Worm (Caenorhabditis elegans): Measurements from ENCODE around the gene T19H5.7.

Gene T19H5.7

DNA sequence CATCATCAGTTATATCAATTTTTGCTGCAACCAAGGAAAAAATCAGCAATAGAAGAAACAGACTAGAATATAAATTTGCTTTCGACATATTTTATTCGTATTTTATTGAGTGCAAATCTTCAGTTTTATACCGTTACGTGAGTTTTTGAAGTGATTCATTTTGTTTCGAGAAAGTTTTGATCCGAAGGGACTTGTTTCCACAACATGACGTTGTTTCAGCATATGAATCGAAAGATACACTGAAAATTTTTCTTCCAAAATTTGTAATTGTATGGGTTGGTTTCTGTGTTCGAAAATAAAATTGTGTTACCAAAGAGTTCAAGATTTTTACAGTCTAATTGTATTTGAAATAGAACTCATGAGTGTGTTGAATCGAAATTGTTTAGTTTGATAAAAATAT lies at the start of gene T19H5.7:
Gene T19H5.7 (minus strand): TSS at position 101 of the 400 bp plus-strand sequence.
- no peak for TF ChIP-seq F13C5.2 (tag; optimal IDR thresholded peaks at IDR 0.05)
- no peak for TF ChIP-seq tra-4 (tag; optimal IDR thresholded peaks at IDR 0.05)
- no peak for TF ChIP-seq hmbx-1 (tag; optimal IDR thresholded peaks at IDR 0.05)
- no peak for TF ChIP-seq tbx-11 (GFP tag; IDR thresholded peaks at IDR 0.05)
- TF ChIP-seq ets-7 (tag; optimal IDR thresholded peaks at IDR 0.05): no peak
- no peak for TF ChIP-seq aly-1 (tag; optimal IDR thresholded peaks at IDR 0.05)
- no peak for TF ChIP-seq tbx-37 (GFP tag; conservative IDR thresholded peaks at IDR 0.05)
- no peak for TF ChIP-seq hmg-4 (GFP tag; optimal IDR thresholded peaks at IDR 0.05)
- no peak for TF ChIP-seq scrt-1 (GFP tag; IDR thresholded peaks at IDR 0.05)
- TF ChIP-seq ama-1 (optimal IDR thresholded peaks at IDR 0.05): no peak
- no peak for TF ChIP-seq flt-1 (GFP tag; IDR thresholded peaks at IDR 0.05)
- TF ChIP-seq B0310.2 (tag; optimal IDR thresholded peaks at IDR 0.05): no peak
- no peak for TF ChIP-seq pes-1 (GFP tag; IDR thresholded peaks at IDR 0.05)
- TF ChIP-seq hnd-1 (tag; optimal IDR thresholded peaks at IDR 0.05): no peak
- no peak for TF ChIP-seq ceh-13 (GFP tag; optimal IDR thresholded peaks at IDR 0.05)
- TF ChIP-seq ceh-36 (tag; optimal IDR thresholded peaks at IDR 0.05): no peak

DNA sequence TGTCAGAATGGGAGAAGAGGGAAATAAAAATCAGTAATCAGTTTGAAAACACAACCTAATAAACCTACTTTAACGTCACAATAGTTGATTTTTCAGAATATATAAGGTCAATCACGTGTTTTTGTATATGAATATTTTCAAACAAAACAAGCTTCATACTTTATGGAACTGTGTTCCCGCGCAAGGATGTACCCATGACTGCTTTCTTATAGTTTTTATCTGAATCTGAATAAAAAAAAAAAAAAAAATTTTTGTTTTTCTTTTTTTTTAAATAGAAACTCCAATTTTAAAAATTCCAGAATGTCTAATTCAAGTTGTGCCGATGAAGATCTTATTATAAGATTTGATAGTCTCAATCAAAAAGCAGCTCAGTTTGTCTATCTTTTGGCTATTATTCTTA lies 48.6 kb upstream of the T19H5.7 start, which contains the start of gene sra-2:
Gene sra-2 (plus strand): TSS at position 301 of the 400 bp plus-strand sequence.
- TF ChIP-seq scrt-1 (GFP tag; IDR thresholded peaks at IDR 0.05) (no peak), tra-4 (tag; optimal IDR thresholded peaks at IDR 0.05) (no peak), hmbx-1 (tag; optimal IDR thresholded peaks at IDR 0.05) (no peak), tbx-11 (GFP tag; IDR thresholded peaks at IDR 0.05) (no peak), ama-1 (optimal IDR thresholded peaks at IDR 0.05) (no peak), aly-1 (tag; optimal IDR thresholded peaks at IDR 0.05) (no peak), hnd-1 (tag; optimal IDR thresholded peaks at IDR 0.05) (no peak), F13C5.2 (tag; optimal IDR thresholded peaks at IDR 0.05) (no peak), flt-1 (GFP tag; IDR thresholded peaks at IDR 0.05) (no peak), ceh-13 (GFP tag; optimal IDR thresholded peaks at IDR 0.05) (no peak)

DNA sequence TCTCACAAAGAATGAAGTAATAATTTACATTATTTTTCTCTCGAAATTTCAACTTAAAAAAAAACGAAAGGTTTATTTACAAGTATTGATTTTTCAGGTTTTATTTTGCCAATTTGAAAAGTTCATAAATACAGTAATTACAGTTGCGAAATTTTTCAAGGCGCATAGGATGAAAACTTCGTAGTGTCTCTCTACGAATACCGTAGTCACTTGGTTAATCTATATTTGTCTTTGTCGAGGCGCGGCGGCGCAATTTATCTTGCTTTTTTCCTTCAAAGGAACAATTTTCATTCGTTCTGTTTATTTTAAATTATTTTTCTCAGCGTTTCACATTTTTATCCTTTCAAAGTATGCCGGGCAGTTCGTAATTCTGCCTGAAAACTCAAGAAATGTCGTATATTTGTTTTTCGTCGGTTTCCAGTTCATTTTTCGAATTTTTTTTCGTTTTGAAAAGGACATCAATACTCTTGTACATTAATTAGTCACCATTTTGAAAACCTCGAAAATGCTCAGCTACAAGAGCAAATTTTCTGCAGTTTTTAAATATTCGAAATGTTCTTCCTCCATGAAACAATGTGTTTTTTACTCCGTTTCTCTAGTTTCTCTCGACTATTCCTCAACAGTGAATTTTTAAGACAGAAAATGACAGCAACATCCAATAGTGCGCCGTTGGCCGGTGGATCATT lies 43.8 kb upstream of the T19H5.7 start, which contains the start of gene mex-6:
Gene mex-6 (plus strand): TSS at position 636 of the 686 bp plus-strand sequence.
- no peak for TF ChIP-seq tbx-37 (GFP tag; conservative IDR thresholded peaks at IDR 0.05)
- no peak for TF ChIP-seq aly-1 (tag; optimal IDR thresholded peaks at IDR 0.05)
- TF ChIP-seq flt-1 (GFP tag; IDR thresholded peaks at IDR 0.05): no peak
- no peak for TF ChIP-seq ets-7 (tag; optimal IDR thresholded peaks at IDR 0.05)
- no peak for TF ChIP-seq ama-1 (optimal IDR thresholded peaks at IDR 0.05)
- no peak for TF ChIP-seq ceh-13 (GFP tag; optimal IDR thresholded peaks at IDR 0.05)
- no peak for TF ChIP-seq pes-1 (GFP tag; IDR thresholded peaks at IDR 0.05)
- no peak for TF ChIP-seq tra-4 (tag; optimal IDR thresholded peaks at IDR 0.05)
- TF ChIP-seq hmbx-1 (tag; optimal IDR thresholded peaks at IDR 0.05): no peak
- TF ChIP-seq scrt-1 (GFP tag; IDR thresholded peaks at IDR 0.05): no peak
- no peak for TF ChIP-seq ceh-36 (tag; optimal IDR thresholded peaks at IDR 0.05)
- no peak for TF ChIP-seq F13C5.2 (tag; optimal IDR thresholded peaks at IDR 0.05)
- no peak for TF ChIP-seq tbx-11 (GFP tag; IDR thresholded peaks at IDR 0.05)
- TF ChIP-seq hmg-4 (GFP tag; optimal IDR thresholded peaks at IDR 0.05): no peak
- no peak for TF ChIP-seq hnd-1 (tag; optimal IDR thresholded peaks at IDR 0.05)
- no peak for TF ChIP-seq B0310.2 (tag; optimal IDR thresholded peaks at IDR 0.05)
- TF ChIP-seq sea-1 (GFP tag; conservative IDR thresholded peaks at IDR 0.05): no peak

DNA sequence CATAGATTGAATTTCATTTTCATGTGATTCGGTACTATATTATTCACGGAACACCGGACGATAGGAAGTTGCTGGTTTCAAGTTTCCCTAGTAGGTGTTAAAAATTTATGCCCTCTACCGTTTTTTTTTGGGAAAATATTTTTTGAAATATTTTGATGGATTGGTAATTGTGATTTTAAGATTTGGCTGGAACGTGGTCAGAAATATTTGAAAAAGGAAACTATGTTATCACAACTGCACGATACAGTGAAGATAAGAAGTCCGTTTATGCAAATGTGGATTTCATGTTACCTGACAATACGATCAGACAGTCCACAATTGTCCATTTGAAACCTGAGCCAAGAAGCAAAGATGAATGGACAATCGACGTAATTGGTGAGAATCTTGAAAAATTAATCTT lies 43.1 kb upstream of the T19H5.7 start, which contains the start of gene AH6.17:
Gene AH6.17 (plus strand): TSS at position 185 of the 400 bp plus-strand sequence.
- TF ChIP-seq ets-7 (tag; optimal IDR thresholded peaks at IDR 0.05) (no peak), sea-1 (GFP tag; conservative IDR thresholded peaks at IDR 0.05) (no peak), ceh-36 (tag; optimal IDR thresholded peaks at IDR 0.05) (no peak), ama-1 (optimal IDR thresholded peaks at IDR 0.05) (no peak), pes-1 (GFP tag; IDR thresholded peaks at IDR 0.05) (no peak), hmg-4 (GFP tag; optimal IDR thresholded peaks at IDR 0.05) (no peak), hmbx-1 (tag; optimal IDR thresholded peaks at IDR 0.05) (no peak), tbx-37 (GFP tag; conservative IDR thresholded peaks at IDR 0.05) (no peak), aly-1 (tag; optimal IDR thresholded peaks at IDR 0.05) (no peak), scrt-1 (GFP tag; IDR thresholded peaks at IDR 0.05) (no peak)

ce11 chrII:9521570-9521969 lies 41.7 kb upstream of the T19H5.7 start, which contains the start of gene sra-1:
sra-1 (minus strand) TSS chrII:9521670.
- TF ChIP-seq F13C5.2 (tag; optimal IDR thresholded peaks at IDR 0.05): no peak
- TF ChIP-seq hmg-4 (GFP tag; optimal IDR thresholded peaks at IDR 0.05): no peak
- no peak for TF ChIP-seq flt-1 (GFP tag; IDR thresholded peaks at IDR 0.05)
- TF ChIP-seq pes-1 (GFP tag; IDR thresholded peaks at IDR 0.05): no peak
- no peak for TF ChIP-seq ama-1 (optimal IDR thresholded peaks at IDR 0.05)
- TF ChIP-seq aly-1 (tag; optimal IDR thresholded peaks at IDR 0.05): no peak

ce11 chrII:9518781-9519180 lies 38.9 kb upstream of the T19H5.7 start, which contains the start of the genes sfxn-1.1 and AH6.3:
sfxn-1.1 (minus strand) TSS chrII:9518881.
AH6.3 (plus strand) TSS chrII:9519055.
- TF ChIP-seq ets-7 (tag; optimal IDR thresholded peaks at IDR 0.05): no peak
- no peak for TF ChIP-seq F13C5.2 (tag; optimal IDR thresholded peaks at IDR 0.05)
- no peak for TF ChIP-seq tbx-11 (GFP tag; IDR thresholded peaks at IDR 0.05)
- no peak for TF ChIP-seq tra-4 (tag; optimal IDR thresholded peaks at IDR 0.05)
- no peak for TF ChIP-seq flt-1 (GFP tag; IDR thresholded peaks at IDR 0.05)
- no peak for TF ChIP-seq hmg-4 (GFP tag; optimal IDR thresholded peaks at IDR 0.05)
- TF ChIP-seq ceh-13 (GFP tag; optimal IDR thresholded peaks at IDR 0.05): no peak
- TF ChIP-seq hnd-1 (tag; optimal IDR thresholded peaks at IDR 0.05): no peak

- no peak for TF ChIP-seq flt-1 (GFP tag; IDR thresholded peaks at IDR 0.05)
- no peak for TF ChIP-seq F13C5.2 (tag; optimal IDR thresholded peaks at IDR 0.05)
- no peak for TF ChIP-seq tra-4 (tag; optimal IDR thresholded peaks at IDR 0.05)
- TF ChIP-seq tbx-37 (GFP tag; conservative IDR thresholded peaks at IDR 0.05): no peak
- TF ChIP-seq ceh-13 (GFP tag; optimal IDR thresholded peaks at IDR 0.05): no peak
- no peak for TF ChIP-seq ceh-36 (tag; optimal IDR thresholded peaks at IDR 0.05)
- TF ChIP-seq ama-1 (optimal IDR thresholded peaks at IDR 0.05): no peak
- no peak for TF ChIP-seq scrt-1 (GFP tag; IDR thresholded peaks at IDR 0.05)
- no peak for TF ChIP-seq ets-7 (tag; optimal IDR thresholded peaks at IDR 0.05)
- no peak for TF ChIP-seq hmg-4 (GFP tag; optimal IDR thresholded peaks at IDR 0.05)
- no peak for TF ChIP-seq hmbx-1 (tag; optimal IDR thresholded peaks at IDR 0.05)
Measured at ce11 chrII:9516836-9517235, 36.9 kb upstream of the T19H5.7 start, which contains the start of gene gcy-1. gcy-1 (minus strand) TSS chrII:9516936.

Measured in whole organism, early embryonic.